Fruit fly (Drosophila melanogaster) whole organism, embryonic: ENCODE measurements around the gene RluA-1.

Experiments
- CG10431 ChIP-seq: fragments of 200-800 bp; sonication (Bioruptor generic); optimal IDR thresholded peaks from 3 replicates; lab custom pipeline; 2018; ENCODE audit warnings: missing biosample characterization, mild to moderate bottlenecking, missing genetic modification characterization
- CG12071 ChIP-seq: fragments of 200-800 bp; sonication (Bioruptor generic); optimal IDR thresholded peaks from 3 replicates; lab custom pipeline; 2018; ENCODE audit warnings: missing biosample characterization, mild to moderate bottlenecking, missing genetic modification characterization
- CG13424 ChIP-seq: fragments of 200-800 bp; sonication (Bioruptor generic); optimal IDR thresholded peaks from 2 replicates; lab custom pipeline; 2019; ENCODE audit warnings: missing biosample characterization, mild to moderate bottlenecking, missing genetic modification characterization, moderate library complexity
- CG14441 ChIP-seq: fragments of 200-800 bp; sonication (Bioruptor generic); IDR thresholded peaks from 2 replicates; pipeline ENCODE4 v1.3.6; 2022; ENCODE audit warnings: missing biosample characterization, missing genetic modification characterization
- CG14667 ChIP-seq: fragments of 200-800 bp; sonication (Bioruptor generic); IDR thresholded peaks from 2 replicates; pipeline ENCODE4 v1.3.6; 2022; ENCODE audit warnings: missing biosample characterization, missing genetic modification characterization
- CG14710 ChIP-seq: fragments of 200-800 bp; sonication (Bioruptor generic); optimal IDR thresholded peaks from 3 replicates; lab custom pipeline; 2019; ENCODE audit warnings: missing biosample characterization, mild to moderate bottlenecking, missing genetic modification characterization, moderate library complexity
- CG14860 ChIP-seq: fragments of 200-800 bp; sonication (Bioruptor generic); IDR thresholded peaks from 3 replicates; pipeline ENCODE4 v1.3.6; 2022; ENCODE audit warnings: missing biosample characterization, missing genetic modification characterization; ENCODE audit not compliant: partially characterized antibody
- CG1602 ChIP-seq: fragments of 200-800 bp; sonication (Bioruptor generic); optimal IDR thresholded peaks from 3 replicates; lab custom pipeline; 2016; ENCODE audit warnings: missing biosample characterization, missing genetic modification characterization
- CG1603 ChIP-seq: fragments of 200-800 bp; sonication (Bioruptor generic); optimal IDR thresholded peaks from 2 replicates; lab custom pipeline; 2019; ENCODE audit warnings: missing biosample characterization, mild to moderate bottlenecking, missing genetic modification characterization, moderate library complexity
- CG17361 ChIP-seq: fragments of 200-800 bp; sonication (Bioruptor generic); IDR thresholded peaks from 3 replicates; pipeline ENCODE4 v1.3.6; 2022; ENCODE audit warnings: missing biosample characterization, missing genetic modification characterization
- CG17568 ChIP-seq: fragments of 200-800 bp; sonication (Bioruptor generic); optimal IDR thresholded peaks from 2 replicates; lab custom pipeline; 2018; ENCODE audit warnings: missing biosample characterization, mild to moderate bottlenecking, missing genetic modification characterization, moderate library complexity
- CG2712 ChIP-seq: fragments of 200-800 bp; optimal IDR thresholded peaks from 3 replicates; lab custom pipeline; 2019; ENCODE audit warnings: missing biosample characterization, mild to moderate bottlenecking, missing genetic modification characterization, moderate library complexity
- CG3065 ChIP-seq: fragments of 200-800 bp; sonication (Bioruptor generic); optimal IDR thresholded peaks from 2 replicates; lab custom pipeline; 2016; ENCODE audit warnings: missing biosample characterization, missing genetic modification characterization
- CG32532 ChIP-seq: fragments of 200-800 bp; sonication (Bioruptor generic); IDR thresholded peaks from 2 replicates; pipeline ENCODE4 v1.3.6; 2022; ENCODE audit warnings: missing biosample characterization, missing genetic modification characterization
- CG32767 ChIP-seq: fragments of 200-800 bp; sonication (Bioruptor generic); IDR thresholded peaks from 2 replicates; pipeline ENCODE4 v1.3.6; 2022; ENCODE audit warnings: missing biosample characterization, missing genetic modification characterization
- CG33213 ChIP-seq: fragments of 200-800 bp; sonication (Bioruptor generic); optimal IDR thresholded peaks from 3 replicates; lab custom pipeline; 2016; ENCODE audit warnings: missing biosample characterization, missing genetic modification characterization
- CG33557 ChIP-seq: fragments of 200-800 bp; sonication (Bioruptor generic); optimal IDR thresholded peaks from 2 replicates; lab custom pipeline; 2019; ENCODE audit warnings: missing biosample characterization, mild to moderate bottlenecking, missing genetic modification characterization, moderate library complexity
- CG3407 ChIP-seq: fragments of 200-800 bp; sonication (Bioruptor generic); optimal IDR thresholded peaks from 2 replicates; lab custom pipeline; 2018; ENCODE audit warnings: missing biosample characterization, mild to moderate bottlenecking, missing genetic modification characterization
- CG4360 ChIP-seq: fragments of 200-800 bp; sonication (Bioruptor generic); IDR thresholded peaks from 2 replicates; pipeline ENCODE4 v1.3.6; 2022; ENCODE audit warnings: missing biosample characterization, missing genetic modification characterization
- CG4730 ChIP-seq: fragments of 200-800 bp; sonication (Bioruptor generic); IDR thresholded peaks from 2 replicates; pipeline ENCODE4 v1.3.6; 2022; ENCODE audit warnings: missing biosample characterization, missing genetic modification characterization
- CG7839 ChIP-seq: fragments of 200-800 bp; sonication (Bioruptor generic); optimal IDR thresholded peaks from 3 replicates; lab custom pipeline; 2018; ENCODE audit warnings: missing biosample characterization, mild to moderate bottlenecking, missing genetic modification characterization, moderate library complexity
- CG8359 ChIP-seq: fragments of 200-800 bp; sonication (Bioruptor generic); optimal IDR thresholded peaks from 2 replicates; lab custom pipeline; 2017; ENCODE audit warnings: missing biosample characterization, mild to moderate bottlenecking, missing genetic modification characterization, borderline replicate concordance
- CG8765 ChIP-seq: fragments of 200-800 bp; sonication (Bioruptor generic); IDR thresholded peaks from 2 replicates; pipeline ENCODE4 v1.3.6; 2022; ENCODE audit warnings: missing biosample characterization, missing genetic modification characterization
- CrebB ChIP-seq: fragments of 200-800 bp; sonication (Bioruptor generic); optimal IDR thresholded peaks from 3 replicates; lab custom pipeline; 2018; ENCODE audit warnings: missing biosample characterization, mild to moderate bottlenecking, missing genetic modification characterization
- D ChIP-seq, 2 experiments: fragments of 200-800 bp in 1 of 2; fragments of >200 bp in 1 of 2; sonication (Bioruptor generic) in 1 of 2; optimal IDR thresholded peaks; 2 replicates in 1 of 2; 3 replicates in 1 of 2; lab custom pipeline; 2017; ENCODE audit warnings: mild to moderate bottlenecking in 1 of 2, missing biosample characterization in 1 of 2, missing genetic modification characterization in 1 of 2, missing genetic modification reagents in 1 of 2
- D19B ChIP-seq: fragments of 200-800 bp; sonication (Bioruptor generic); optimal IDR thresholded peaks from 2 replicates; lab custom pipeline; 2017; ENCODE audit warnings: missing biosample characterization, mild to moderate bottlenecking, missing genetic modification characterization
- Dll ChIP-seq: fragments of 200-800 bp; sonication (Bioruptor generic); IDR thresholded peaks from 4 replicates; pipeline ENCODE4 v1.3.6; 2022; ENCODE audit warnings: missing biosample characterization, missing genetic modification characterization; ENCODE audit not compliant: partially characterized antibody
- Dp ChIP-seq: fragments of 200-800 bp; sonication (Bioruptor generic); optimal IDR thresholded peaks from 2 replicates; lab custom pipeline; 2018; ENCODE audit warnings: missing biosample characterization, mild to moderate bottlenecking, missing genetic modification characterization, moderate library complexity
- Drgx ChIP-seq: fragments of 200-800 bp; sonication (Bioruptor generic); IDR thresholded peaks from 2 replicates; pipeline ENCODE4 v1.3.6; 2022; ENCODE audit warnings: missing biosample characterization, missing genetic modification characterization
- Gug ChIP-seq: fragments of 200-800 bp; sonication (Bioruptor generic); IDR thresholded peaks from 4 replicates; pipeline ENCODE4 v1.3.6; 2022; ENCODE audit warnings: missing biosample characterization, missing genetic modification characterization
- HmgD ChIP-seq: fragments of 200-800 bp; sonication (Bioruptor generic); optimal IDR thresholded peaks from 3 replicates; lab custom pipeline; 2016; ENCODE audit warnings: missing biosample characterization, missing genetic modification characterization
- Lhr ChIP-seq: fragments of 200-800 bp; sonication (Bioruptor generic); optimal IDR thresholded peaks from 3 replicates; lab custom pipeline; 2017; ENCODE audit warnings: mild to moderate bottlenecking, missing biosample characterization, missing genetic modification reagents, missing genetic modification characterization
- Mad ChIP-seq: fragments of 200-800 bp; sonication (Bioruptor generic); optimal IDR thresholded peaks from 2 replicates; lab custom pipeline; 2016; ENCODE audit warnings: missing biosample characterization, missing genetic modification characterization
- Med ChIP-seq: fragments of 200-800 bp; sonication (Bioruptor generic); peaks from one replicate; lab custom pipeline; 2016; ENCODE audit warnings: missing biosample characterization, missing genetic modification characterization, mild to moderate bottlenecking, inconsistent platforms, moderate library complexity
- Spps ChIP-seq: fragments of 200-800 bp; sonication (Bioruptor generic); optimal IDR thresholded peaks from 2 replicates; lab custom pipeline; 2018; ENCODE audit warnings: missing biosample characterization, mild to moderate bottlenecking, missing genetic modification characterization
- Sry-β ChIP-seq: fragments of 200-800 bp; sonication (Bioruptor generic); optimal IDR thresholded peaks from 2 replicates; lab custom pipeline; 2018; ENCODE audit warnings: missing biosample characterization, mild to moderate bottlenecking, missing genetic modification characterization, moderate library complexity
- Sry-δ ChIP-seq: fragments of 200-800 bp; sonication (Bioruptor generic); optimal IDR thresholded peaks from 2 replicates; lab custom pipeline; 2016; ENCODE audit warnings: missing biosample characterization, missing genetic modification characterization
- Usf ChIP-seq: fragments of 200-800 bp; sonication (Bioruptor generic); optimal IDR thresholded peaks from 2 replicates; lab custom pipeline; 2017; ENCODE audit warnings: missing genotype, missing biosample characterization, missing genetic modification characterization
- bab2 ChIP-seq: fragments of 200-800 bp; sonication (Bioruptor generic); optimal IDR thresholded peaks from 2 replicates; lab custom pipeline; 2016; ENCODE audit warnings: missing biosample characterization, missing genetic modification characterization
- bbx ChIP-seq: fragments of 200-800 bp; sonication (Bioruptor generic); IDR thresholded peaks from 2 replicates; pipeline ENCODE4 v1.3.6; 2022; ENCODE audit warnings: missing biosample characterization, missing genetic modification characterization; ENCODE audit not compliant: partially characterized antibody
- ci ChIP-seq: fragments of 200-800 bp; sonication (Bioruptor generic); IDR thresholded peaks from 3 replicates; pipeline ENCODE4 v1.3.6; 2022; ENCODE audit warnings: missing biosample characterization, missing genetic modification characterization
- gcm2 ChIP-seq: fragments of 200-800 bp; sonication (Bioruptor generic); optimal IDR thresholded peaks from 2 replicates; lab custom pipeline; 2016; ENCODE audit warnings: missing biosample characterization, missing genetic modification characterization
- grn ChIP-seq: fragments of 200-800 bp; sonication (Bioruptor generic); optimal IDR thresholded peaks from 3 replicates; lab custom pipeline; 2017; ENCODE audit warnings: missing biosample characterization, missing genetic modification characterization
- h ChIP-seq: fragments of >200 bp; optimal IDR thresholded peaks from 2 replicates; lab custom pipeline; 2017
- ind ChIP-seq: fragments of 200-800 bp; sonication (Bioruptor generic); optimal IDR thresholded peaks from 3 replicates; lab custom pipeline; 2016; ENCODE audit warnings: missing biosample characterization, missing genetic modification characterization
- inv ChIP-seq: fragments of 200-800 bp; sonication (Bioruptor generic); IDR thresholded peaks from 2 replicates; pipeline ENCODE4 v1.3.6; 2022; ENCODE audit warnings: missing biosample characterization, missing genetic modification characterization; ENCODE audit not compliant: partially characterized antibody
- kah ChIP-seq: fragments of 200-800 bp; sonication (Bioruptor generic); optimal IDR thresholded peaks from 2 replicates; lab custom pipeline; 2018; ENCODE audit warnings: missing biosample characterization, mild to moderate bottlenecking, missing genetic modification characterization
- pnt ChIP-seq: fragments of 200-800 bp; sonication (Bioruptor generic); optimal IDR thresholded peaks from 3 replicates; lab custom pipeline; 2016; ENCODE audit warnings: missing biosample characterization, missing genetic modification characterization
- slou ChIP-seq: fragments of 200-800 bp; sonication (Bioruptor generic); optimal IDR thresholded peaks from 3 replicates; lab custom pipeline; 2016; ENCODE audit warnings: missing biosample characterization, missing genetic modification characterization
- yki ChIP-seq: fragments of >200 bp; optimal IDR thresholded peaks from 3 replicates; lab custom pipeline; 2018

Gene RluA-1

dm6 chr2L:10497106-10497800 is 23.1 kb upstream of the RluA-1 start (continued):
- TF ChIP-seq CG3407 (GFP tag; lab: Kevin White, UChicago): peak; percentile 63
- peak; percentile 56 for TF ChIP-seq Med
- no peak for TF ChIP-seq Sry-δ (GFP tag; lab: Kevin White, UChicago)
- TF ChIP-seq CG8359 (GFP tag; lab: Kevin White, UChicago): peak; percentile 3
- no peak for TF ChIP-seq Mad (GFP tag; lab: Kevin White, UChicago)
- no peak for TF ChIP-seq CG14441 (GFP tag; lab: Robert Waterston, UW)
- TF ChIP-seq ci (GFP tag; lab: Robert Waterston, UW): 0 out of 3 replicates have a peak, but pooled peaks have one; percentile 38
- peak; percentile 29 for TF ChIP-seq Spps (tag; lab: Kevin White, UChicago)
- TF ChIP-seq CG4360 (GFP tag; lab: Robert Waterston, UW): no peak
- TF ChIP-seq Drgx (GFP tag; lab: Robert Waterston, UW): no peak
- no peak for TF ChIP-seq D19B (GFP tag; lab: Kevin White, UChicago)
- TF ChIP-seq yki (lab: Kevin White, UChicago): no peak
- TF ChIP-seq inv (GFP tag; lab: Robert Waterston, UW): no peak
- no peak for TF ChIP-seq CG4730
- TF ChIP-seq bbx (GFP tag; lab: Robert Waterston, UW): no peak
- TF ChIP-seq D (optimal IDR thresholded peaks at IDR 0.05; lab: Kevin White, UChicago): no peak
- TF ChIP-seq D (GFP tag; optimal IDR thresholded peaks at IDR 0.05; lab: Kevin White, UChicago): no peak
- TF ChIP-seq CG32767 (GFP tag; lab: Robert Waterston, UW): no peak
- no peak for TF ChIP-seq CG3065 (GFP tag; lab: Kevin White, UChicago)
- TF ChIP-seq CG2712 (tag; lab: Kevin White, UChicago): peak; percentile 6
- TF ChIP-seq pnt: no peak
- no peak for TF ChIP-seq CG14667
- TF ChIP-seq CG8765 (GFP tag; lab: Robert Waterston, UW): no peak
- no peak for TF ChIP-seq HmgD (GFP tag; lab: Kevin White, UChicago)
- no peak for TF ChIP-seq CG32532 (GFP tag; lab: Robert Waterston, UW)
- peak; percentile 12 for TF ChIP-seq CG12071 (GFP tag; lab: Kevin White, UChicago)
- no peak for TF ChIP-seq ind
- no peak for TF ChIP-seq CrebB (tag; lab: Kevin White, UChicago)
- no peak for TF ChIP-seq grn
- TF ChIP-seq kah (GFP tag; lab: Kevin White, UChicago): no peak
- no peak for TF ChIP-seq Gug (GFP tag; lab: Robert Waterston, UW)
- no peak for TF ChIP-seq CG7839 (tag; lab: Kevin White, UChicago)
- peak; percentile 1 for TF ChIP-seq CG33213 (GFP tag; lab: Kevin White, UChicago)
- TF ChIP-seq Sry-β: no peak
- TF ChIP-seq CG17568 (GFP tag; lab: Kevin White, UChicago): peak; percentile 16
- TF ChIP-seq Usf (GFP tag; lab: Kevin White, UChicago): no peak
- TF ChIP-seq slou: no peak
- TF ChIP-seq CG13424 (tag; lab: Kevin White, UChicago): no peak
- peak; percentile 14 for TF ChIP-seq CG33557
- no peak for TF ChIP-seq h (lab: Kevin White, UChicago)
- no peak for TF ChIP-seq Dp (GFP tag; lab: Kevin White, UChicago)
- TF ChIP-seq CG1603 (tag; lab: Kevin White, UChicago): peak; percentile 63
- TF ChIP-seq CG14710 (tag; lab: Kevin White, UChicago): peak; percentile 11
- TF ChIP-seq Dll: no peak
- no peak for TF ChIP-seq gcm2 (GFP tag; lab: Kevin White, UChicago)
- no peak for TF ChIP-seq Lhr (GFP tag; lab: Kevin White, UChicago)
- TF ChIP-seq CG14860 (GFP tag; lab: Robert Waterston, UW): no peak
- TF ChIP-seq CG10431 (GFP tag; lab: Kevin White, UChicago): no peak
- peak; percentile 52 for TF ChIP-seq bab2 (GFP tag; lab: Kevin White, UChicago)
- peak; percentile 25 for TF ChIP-seq CG1602
- TF ChIP-seq CG17361 (GFP tag; lab: Robert Waterston, UW): no peak
